Worm (Caenorhabditis elegans) whole organism, midembryonic: ENCODE results near the gene nspe-5.

ENCODE experiments used
- T22C8.4 ChIP-seq: fragments of 200-800 bp; sonication (Bioruptor generic); IDR thresholded peaks from 2 replicates; pipeline ENCODE4 v1.3.6; 2022; ENCODE audit warnings: missing genetic modification characterization, missing compliant biosample characterization
- cog-1 ChIP-seq: sonication (generic microtip); optimal IDR thresholded peaks from 2 replicates; lab custom pipeline; 2016; ENCODE audit warnings: missing genetic modification characterization, missing compliant biosample characterization
- flt-1 ChIP-seq: fragments of 200-800 bp; sonication (Bioruptor generic); IDR thresholded peaks from 2 replicates; pipeline ENCODE4 v1.3.6; 2022; ENCODE audit warnings: missing genetic modification characterization, missing compliant biosample characterization
- klf-2 ChIP-seq: fragments of 200-800 bp; sonication (Bioruptor generic); conservative IDR thresholded peaks from 2 replicates; pipeline ENCODE4 v1.3.6; 2022; ENCODE audit warnings: missing genetic modification reagents, missing genetic modification characterization, missing compliant biosample characterization
- med-1 ChIP-seq: sonication (generic microtip); optimal IDR thresholded peaks from 2 replicates; lab custom pipeline; 2017; ENCODE audit warnings: missing genetic modification characterization, mild to moderate bottlenecking, missing compliant biosample characterization, antibody characterized with exemption, missing genetic modification reagents; ENCODE audit not compliant: insufficient read depth
- ref-1 ChIP-seq: fragments of 200-800 bp; sonication (Bioruptor generic); conservative IDR thresholded peaks from 2 replicates; pipeline ENCODE4 v1.3.6; 2022; ENCODE audit warnings: missing genetic modification reagents, missing genetic modification characterization, missing compliant biosample characterization
- tab-1 ChIP-seq: fragments of 200-800 bp; sonication (Bioruptor generic); IDR thresholded peaks from 2 replicates; pipeline ENCODE4 v1.3.6; 2022; ENCODE audit warnings: missing genetic modification characterization, missing compliant biosample characterization
- ztf-23 ChIP-seq: fragments of 200-800 bp; sonication (Bioruptor generic); IDR thresholded peaks from 2 replicates; pipeline ENCODE4 v1.3.6; 2022; ENCODE audit warnings: missing genetic modification reagents, missing genetic modification characterization, missing compliant biosample characterization
- ztf-29 ChIP-seq: fragments of 200-800 bp; sonication (Bioruptor generic); IDR thresholded peaks from 2 replicates; pipeline ENCODE4 v1.3.6; 2022; ENCODE audit warnings: missing genetic modification reagents, missing genetic modification characterization, missing compliant biosample characterization

The nspe-5 gene

DNA sequence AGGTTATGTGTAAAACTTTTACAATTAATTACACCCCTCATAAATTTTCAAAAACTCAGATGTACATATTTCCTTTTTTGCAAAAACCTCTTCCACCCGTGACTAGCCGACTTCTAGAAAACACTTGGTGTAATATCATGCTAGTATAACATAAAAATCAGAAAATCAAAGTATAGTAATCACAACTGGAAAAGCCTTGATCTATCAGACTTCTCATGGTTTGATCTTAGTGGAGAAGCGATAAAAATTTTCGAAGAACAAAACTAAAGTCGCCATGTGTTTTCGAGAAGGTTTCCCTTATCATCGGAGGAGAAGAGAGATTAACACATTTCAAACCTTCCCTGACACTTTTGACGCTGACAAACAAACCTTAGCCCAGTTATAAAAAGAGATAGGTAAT is at the start of gene nspe-5:
Gene nspe-5, plus strand, starts transcription at position 301 of the 400 bp plus-strand sequence.
- TF ChIP-seq ztf-23: no peak
- no peak for TF ChIP-seq cog-1
- no peak for TF ChIP-seq T22C8.4 (GFP tag; lab: Robert Waterston, UW)
- no peak for TF ChIP-seq ztf-29
- no peak for TF ChIP-seq flt-1 (GFP tag; lab: Robert Waterston, UW)
- TF ChIP-seq ref-1: no peak
- TF ChIP-seq klf-2 (GFP tag; lab: Robert Waterston, UW): no peak
- TF ChIP-seq med-1: no peak
- no peak for TF ChIP-seq tab-1

ce11 chrII:12580952-12581351 is 47.7 kb upstream of the nspe-5 start, which contains the start of gene clec-4:
clec-4 (minus strand) TSS chrII:12581113.
- TF ChIP-seq T22C8.4 (GFP tag; lab: Robert Waterston, UW): no peak
- TF ChIP-seq klf-2 (GFP tag; lab: Robert Waterston, UW): no peak
- no peak for TF ChIP-seq flt-1 (GFP tag; lab: Robert Waterston, UW)
- no peak for TF ChIP-seq ztf-29
- no peak for TF ChIP-seq med-1
- no peak for TF ChIP-seq cog-1
- TF ChIP-seq ztf-23: no peak
- no peak for TF ChIP-seq tab-1
- TF ChIP-seq ref-1: no peak

- TF ChIP-seq tab-1 (no peak), ztf-29 (no peak), med-1 (no peak), T22C8.4 (GFP tag; lab: Robert Waterston, UW) (peak; percentile 44; the same call in 1 of the 2 replicates)
These were observed 24.7 kb upstream of the nspe-5 start, which contains the start of the genes ceh-100 and lips-15 for ce11 chrII:12603667-12604621. ceh-100 (minus strand) TSS chrII:12603680. lips-15 (plus strand) TSS chrII:12604386.

DNA sequence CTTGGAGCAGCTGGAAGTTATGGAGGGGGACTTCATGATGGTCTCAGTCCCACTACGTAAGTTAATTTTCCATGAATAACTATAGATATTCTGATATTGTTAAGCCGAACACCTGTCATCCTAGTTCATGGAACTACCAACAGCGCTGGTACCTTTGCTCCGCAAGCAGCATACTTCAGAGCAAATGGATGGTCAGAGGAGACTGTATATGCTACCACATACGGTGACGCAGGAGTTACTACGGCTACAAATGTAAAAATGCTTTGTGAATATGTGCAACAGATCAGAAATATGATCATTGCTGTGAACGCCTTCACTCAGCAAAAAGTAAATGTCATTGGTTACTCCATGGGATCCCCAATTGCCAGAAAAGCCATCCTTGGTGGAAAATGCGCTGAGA is 22.6 kb upstream of the nspe-5 start:
- TF ChIP-seq flt-1 (GFP tag; lab: Robert Waterston, UW): no peak
- no peak for TF ChIP-seq T22C8.4 (GFP tag; lab: Robert Waterston, UW)
- TF ChIP-seq tab-1: no peak
- no peak for TF ChIP-seq cog-1
- TF ChIP-seq klf-2 (GFP tag; lab: Robert Waterston, UW): no peak
- TF ChIP-seq ref-1: no peak
- no peak for TF ChIP-seq ztf-23
- TF ChIP-seq med-1: no peak
- no peak for TF ChIP-seq ztf-29

ce11 chrII:12606900-12607299 is 21.8 kb upstream of the nspe-5 start, which contains the start of gene Y38E10A.8:
Y38E10A.8 (plus strand) TSS chrII:12607200.
- TF ChIP-seq ztf-29 (no peak), ztf-23 (no peak), ref-1 (no peak), cog-1 (no peak), med-1 (no peak), tab-1 (no peak), flt-1 (GFP tag; lab: Robert Waterston, UW) (no peak), T22C8.4 (GFP tag; lab: Robert Waterston, UW) (no peak), klf-2 (GFP tag; lab: Robert Waterston, UW) (no peak)

DNA sequence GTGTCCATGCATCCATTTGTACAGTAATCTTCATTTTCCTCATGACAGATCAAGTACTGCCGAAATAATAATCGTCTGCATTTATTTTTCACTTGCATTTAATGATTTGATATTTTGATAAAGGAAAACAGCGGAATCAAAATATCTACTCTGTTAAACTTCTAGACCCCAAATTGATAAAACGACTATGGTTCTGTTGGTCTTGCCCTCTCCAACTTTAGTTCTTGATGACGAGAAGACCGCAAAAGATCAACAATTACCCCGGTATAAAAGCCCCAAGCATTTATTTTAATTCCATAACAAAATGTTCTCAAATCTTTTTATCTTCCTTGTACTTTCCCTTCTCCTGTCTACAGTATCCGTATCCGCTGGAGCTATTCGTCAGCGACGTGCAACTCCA is 20.0 kb upstream of the nspe-5 start, which contains the start of gene Y38E10A.9:
Gene Y38E10A.9, plus strand, starts transcription at position 301 of the 400 bp plus-strand sequence.
- no peak for TF ChIP-seq tab-1

DNA sequence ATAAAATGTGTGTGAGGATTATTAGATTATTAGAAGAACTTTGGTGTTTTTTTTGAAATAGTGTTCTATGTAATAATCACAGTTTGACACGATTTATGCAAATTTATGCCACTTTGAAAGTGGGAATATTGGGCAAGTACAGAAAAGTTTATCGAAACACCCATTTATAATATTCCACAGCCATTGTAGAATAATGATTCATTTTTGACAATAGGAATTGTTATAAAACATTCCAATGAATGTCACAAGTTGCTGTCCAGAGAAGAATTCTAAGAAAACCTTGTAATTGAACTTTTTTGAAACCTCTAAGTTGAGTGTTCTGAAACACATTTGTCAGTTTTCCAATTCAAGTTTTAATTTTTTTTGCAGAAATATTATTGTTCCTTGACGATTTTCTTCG is 16.4 kb upstream of the nspe-5 start, which contains the start of gene nspe-4:
Gene nspe-4, plus strand, starts transcription at position 301 of the 400 bp plus-strand sequence.
- TF ChIP-seq flt-1 (GFP tag; lab: Robert Waterston, UW) (no peak), ztf-23 (no peak), ztf-29 (no peak), cog-1 (no peak)

ce11 chrII:12615413-12615812 is 13.3 kb upstream of the nspe-5 start:
- TF ChIP-seq med-1 (no peak), ztf-23 (no peak), klf-2 (GFP tag; lab: Robert Waterston, UW) (no peak), ztf-29 (no peak), cog-1 (no peak)

DNA sequence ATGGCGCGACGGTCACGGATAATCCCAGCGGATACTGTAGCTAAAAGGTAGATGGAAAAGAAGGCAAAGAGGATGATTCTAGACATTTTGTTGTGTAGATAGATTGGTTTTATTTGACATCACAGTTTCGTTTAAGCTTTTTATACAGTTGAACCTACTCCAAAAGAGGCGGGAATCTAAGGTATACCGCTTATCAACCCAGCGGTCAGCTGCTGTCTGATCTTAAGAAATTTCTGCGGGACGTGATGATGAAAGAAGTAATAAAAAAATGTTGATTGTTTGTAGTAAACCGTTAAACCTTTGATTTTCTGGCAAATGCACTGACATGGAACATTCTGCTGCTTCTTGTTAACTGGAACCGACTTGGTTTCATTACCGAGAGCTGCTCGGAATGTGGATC is 12.6 kb upstream of the nspe-5 start, which contains the start of gene nspe-6:
Gene nspe-6, minus strand, starts transcription at position 101 of the 400 bp plus-strand sequence.
- TF ChIP-seq tab-1 (no peak), med-1 (no peak), ref-1 (no peak), cog-1 (no peak), T22C8.4 (GFP tag; lab: Robert Waterston, UW) (no peak), ztf-23 (no peak), klf-2 (GFP tag; lab: Robert Waterston, UW) (no peak), flt-1 (GFP tag; lab: Robert Waterston, UW) (no peak), ztf-29 (no peak)

ce11 chrII:12617586-12617985 is 11.1 kb upstream of the nspe-5 start, which contains the start of gene nspe-3:
nspe-3 (plus strand) TSS chrII:12617886.
- TF ChIP-seq ztf-23 (no peak), tab-1 (no peak), T22C8.4 (GFP tag; lab: Robert Waterston, UW) (no peak), med-1 (no peak), ztf-29 (no peak), klf-2 (GFP tag; lab: Robert Waterston, UW) (no peak), cog-1 (no peak), ref-1 (no peak), flt-1 (GFP tag; lab: Robert Waterston, UW) (no peak)

DNA sequence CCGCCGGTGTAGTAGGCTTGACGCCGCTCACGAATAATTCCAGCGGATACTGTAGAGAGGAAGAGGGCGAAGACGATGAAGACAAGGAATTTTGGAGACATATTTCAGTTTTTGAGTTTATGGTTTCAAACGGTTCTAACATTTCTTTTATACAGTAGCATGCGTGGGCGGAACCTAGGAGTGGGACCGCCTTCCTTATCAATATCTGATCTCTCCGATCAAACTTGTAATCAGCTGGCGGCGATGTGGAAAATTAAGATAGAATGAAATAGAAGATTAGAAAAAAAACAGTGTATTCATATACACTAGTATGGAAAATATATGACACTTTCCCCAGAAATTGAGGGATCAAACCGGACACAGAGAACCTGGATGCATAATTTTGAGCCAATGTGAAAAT is 9.4 kb upstream of the nspe-5 start, which contains the start of gene nspe-2:
Gene nspe-2, minus strand, starts transcription at position 101 of the 400 bp plus-strand sequence.
- no peak for TF ChIP-seq tab-1
- no peak for TF ChIP-seq T22C8.4 (GFP tag; lab: Robert Waterston, UW)
- TF ChIP-seq ztf-29: no peak
- TF ChIP-seq cog-1: no peak
